Fruit fly (Drosophila melanogaster): ENCODE measurements around the gene CG43783.

DNA sequence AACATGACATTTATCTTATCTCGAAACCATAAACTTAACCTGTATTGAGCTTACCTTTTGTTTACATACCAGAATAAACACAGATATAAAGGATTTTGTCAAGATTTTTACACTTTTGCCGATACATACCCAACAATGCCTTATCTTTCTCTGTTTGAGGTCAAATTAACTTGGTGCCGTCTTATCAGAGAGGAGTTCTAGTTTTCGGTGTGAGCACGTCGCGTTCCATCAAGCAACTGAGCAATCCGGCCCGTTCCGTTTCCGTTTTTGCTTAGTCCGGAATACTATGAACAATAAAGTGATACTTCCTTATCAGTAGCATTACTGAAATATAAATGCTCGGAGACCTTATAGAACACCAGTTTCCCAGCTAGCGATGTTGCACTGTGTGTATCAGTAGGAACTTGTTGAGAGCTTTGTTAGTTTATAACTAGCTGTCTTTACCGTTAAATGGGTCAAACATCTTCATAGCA is 31.8 kb upstream of the CG43783 start, which contains the start of gene Galk:
- TF ChIP-seq EcR (GFP tag; optimal IDR thresholded peaks at IDR 0.05) (no peak), pan (optimal IDR thresholded peaks at IDR 0.05) (no peak), usp (GFP tag; optimal IDR thresholded peaks at IDR 0.05) (no peak)

Measured in whole organism.